Fruit fly (Drosophila melanogaster) whole organism, embryonic: ENCODE data around the gene tay.

Experiments used
- BEAF-32 ChIP-seq: fragments of 200-800 bp; sonication (Bioruptor generic); optimal IDR thresholded peaks from 3 replicates; lab custom pipeline; 2017; ENCODE audit warnings: missing biosample characterization, missing genetic modification characterization, mild to moderate bottlenecking, moderate library complexity, missing genetic modification reagents
- Bgb ChIP-seq: fragments of 200-800 bp; sonication (Bioruptor generic); IDR thresholded peaks from 2 replicates; pipeline ENCODE4 v1.3.6; 2022; ENCODE audit warnings: missing biosample characterization, missing genetic modification characterization; ENCODE audit not compliant: partially characterized antibody
- CG11695 ChIP-seq: fragments of 200-800 bp; sonication (Bioruptor generic); IDR thresholded peaks from 3 replicates; pipeline ENCODE4 v1.3.6; 2022; ENCODE audit warnings: missing biosample characterization, missing genetic modification characterization
- CG12391 ChIP-seq: fragments of 200-800 bp; sonication (Bioruptor generic); optimal IDR thresholded peaks from 3 replicates; lab custom pipeline; 2018; ENCODE audit warnings: missing biosample characterization, mild to moderate bottlenecking, missing genetic modification characterization, moderate library complexity
- CG12659 ChIP-seq: fragments of 200-800 bp; sonication (Bioruptor generic); optimal IDR thresholded peaks from 3 replicates; lab custom pipeline; 2017; ENCODE audit warnings: mild to moderate bottlenecking, missing biosample characterization, missing genetic modification reagents, missing genetic modification characterization
- CG12942 ChIP-seq: fragments of 200-800 bp; sonication (Bioruptor generic); optimal IDR thresholded peaks from 3 replicates; lab custom pipeline; 2016; ENCODE audit warnings: missing biosample characterization, missing genetic modification characterization
- CG13624 ChIP-seq: fragments of 200-800 bp; sonication (Bioruptor generic); optimal IDR thresholded peaks from 2 replicates; lab custom pipeline; 2016; ENCODE audit warnings: missing biosample characterization, missing genetic modification characterization
- CG14860 ChIP-seq: fragments of 200-800 bp; sonication (Bioruptor generic); IDR thresholded peaks from 3 replicates; pipeline ENCODE4 v1.3.6; 2022; ENCODE audit warnings: missing biosample characterization, missing genetic modification characterization; ENCODE audit not compliant: partially characterized antibody
- CG1603 ChIP-seq: fragments of 200-800 bp; sonication (Bioruptor generic); optimal IDR thresholded peaks from 2 replicates; lab custom pipeline; 2019; ENCODE audit warnings: missing biosample characterization, mild to moderate bottlenecking, missing genetic modification characterization, moderate library complexity
- CG18764 ChIP-seq: fragments of 200-800 bp; sonication (Bioruptor generic); optimal IDR thresholded peaks from 3 replicates; lab custom pipeline; 2016; ENCODE audit warnings: missing biosample characterization, missing genetic modification characterization
- CG2116 ChIP-seq: fragments of 200-800 bp; sonication (Bioruptor generic); optimal IDR thresholded peaks from 3 replicates; lab custom pipeline; 2018; ENCODE audit warnings: missing biosample characterization, mild to moderate bottlenecking, missing genetic modification characterization
- CG2120 ChIP-seq: fragments of 200-800 bp; sonication (Bioruptor generic); optimal IDR thresholded peaks from 3 replicates; lab custom pipeline; 2016; ENCODE audit warnings: missing biosample characterization, missing genetic modification characterization
- CG30020 ChIP-seq: fragments of 200-800 bp; optimal IDR thresholded peaks from 2 replicates; lab custom pipeline; 2019; ENCODE audit warnings: missing biosample characterization, mild to moderate bottlenecking, missing genetic modification characterization, moderate library complexity
- CG33213 ChIP-seq: fragments of 200-800 bp; sonication (Bioruptor generic); optimal IDR thresholded peaks from 3 replicates; lab custom pipeline; 2016; ENCODE audit warnings: missing biosample characterization, missing genetic modification characterization
- CG34376 ChIP-seq: fragments of 200-800 bp; sonication (Bioruptor generic); optimal IDR thresholded peaks from 2 replicates; lab custom pipeline; 2018; ENCODE audit warnings: missing biosample characterization, mild to moderate bottlenecking, missing genetic modification characterization
- CG4617 ChIP-seq: fragments of 200-800 bp; sonication (Bioruptor generic); optimal IDR thresholded peaks from 3 replicates; lab custom pipeline; 2016; ENCODE audit warnings: missing biosample characterization, missing genetic modification characterization, borderline replicate concordance
- CG5953 ChIP-seq: fragments of 200-800 bp; sonication (Bioruptor generic); IDR thresholded peaks from 2 replicates; pipeline ENCODE4 v1.3.6; 2022; ENCODE audit warnings: missing biosample characterization, missing genetic modification characterization
- CG7357 ChIP-seq: fragments of 200-800 bp; sonication (Bioruptor generic); IDR thresholded peaks from 3 replicates; pipeline ENCODE4 v1.3.6; 2022; ENCODE audit warnings: missing biosample characterization, missing genetic modification characterization
- CG8924 ChIP-seq: fragments of 200-800 bp; optimal IDR thresholded peaks from 3 replicates; lab custom pipeline; 2019; ENCODE audit warnings: missing biosample characterization, mild to moderate bottlenecking, missing genetic modification characterization, moderate library complexity
- CG9727 ChIP-seq: fragments of 200-800 bp; sonication (Bioruptor generic); optimal IDR thresholded peaks from 3 replicates; lab custom pipeline; 2017; ENCODE audit warnings: missing biosample characterization, mild to moderate bottlenecking, missing genetic modification characterization
- Dll ChIP-seq: fragments of 200-800 bp; sonication (Bioruptor generic); IDR thresholded peaks from 4 replicates; pipeline ENCODE4 v1.3.6; 2022; ENCODE audit warnings: missing biosample characterization, missing genetic modification characterization; ENCODE audit not compliant: partially characterized antibody
- Doc3 ChIP-seq: fragments of 200-800 bp; sonication (Bioruptor generic); IDR thresholded peaks from 3 replicates; pipeline ENCODE4 v1.3.6; 2022; ENCODE audit warnings: missing biosample characterization, missing genetic modification characterization; ENCODE audit not compliant: partially characterized antibody
- Dp ChIP-seq: fragments of 200-800 bp; sonication (Bioruptor generic); optimal IDR thresholded peaks from 2 replicates; lab custom pipeline; 2018; ENCODE audit warnings: missing biosample characterization, mild to moderate bottlenecking, missing genetic modification characterization, moderate library complexity
- Dref ChIP-seq: fragments of 200-800 bp; sonication (Bioruptor generic); IDR thresholded peaks from 2 replicates; pipeline ENCODE4 v1.3.6; 2022; ENCODE audit warnings: missing biosample characterization, missing genetic modification characterization
- E2f2 ChIP-seq: fragments of 200-800 bp; sonication (Bioruptor generic); IDR thresholded peaks from 2 replicates; pipeline ENCODE4 v1.3.6; 2022; ENCODE audit warnings: missing biosample characterization, missing genetic modification characterization
- HLH3B ChIP-seq: fragments of 200-800 bp; sonication (Bioruptor generic); IDR thresholded peaks from 2 replicates; pipeline ENCODE4 v1.3.6; 2022; ENCODE audit warnings: missing biosample characterization, missing genetic modification characterization
- HLH4C ChIP-seq: fragments of 200-800 bp; sonication (Bioruptor generic); IDR thresholded peaks from 3 replicates; pipeline ENCODE4 v1.3.6; 2022; ENCODE audit warnings: missing biosample characterization, missing genetic modification characterization; ENCODE audit not compliant: partially characterized antibody
- Lpt ChIP-seq: fragments of >200 bp; optimal IDR thresholded peaks from 2 replicates; lab custom pipeline; 2018; ENCODE audit warnings: missing biosample characterization, missing genetic modification characterization
- Med ChIP-seq: fragments of 200-800 bp; sonication (Bioruptor generic); peaks from one replicate; lab custom pipeline; 2016; ENCODE audit warnings: missing biosample characterization, missing genetic modification characterization, mild to moderate bottlenecking, inconsistent platforms, moderate library complexity
- Myb ChIP-seq: fragments of 200-800 bp; sonication (Bioruptor generic); optimal IDR thresholded peaks from 2 replicates; lab custom pipeline; 2016; ENCODE audit warnings: missing biosample characterization, missing genetic modification characterization
- Sin3A ChIP-seq: fragments of >200 bp; optimal IDR thresholded peaks from 2 replicates; lab custom pipeline; 2018
- Sry-δ ChIP-seq: fragments of 200-800 bp; sonication (Bioruptor generic); optimal IDR thresholded peaks from 2 replicates; lab custom pipeline; 2016; ENCODE audit warnings: missing biosample characterization, missing genetic modification characterization
- ato ChIP-seq: fragments of 200-800 bp; sonication (Bioruptor generic); IDR thresholded peaks from 2 replicates; pipeline ENCODE4 v1.3.6; 2022; ENCODE audit warnings: missing biosample characterization, missing genetic modification characterization; ENCODE audit not compliant: partially characterized antibody
- crp ChIP-seq, 2 experiments: fragments of 200-800 bp; sonication (Bioruptor generic); optimal IDR thresholded peaks; 2 replicates in 1 of 2; 3 replicates in 1 of 2; lab custom pipeline; 2017; ENCODE audit warnings: missing biosample characterization in 2 of 2, missing genetic modification characterization in 2 of 2, mild to moderate bottlenecking in 1 of 2, moderate library complexity in 1 of 2
- dm ChIP-seq: fragments of 200-800 bp; sonication (Bioruptor generic); optimal IDR thresholded peaks from 3 replicates; lab custom pipeline; 2016; ENCODE audit warnings: missing biosample characterization, missing genetic modification characterization
- ems ChIP-seq: fragments of 200-800 bp; sonication (Bioruptor generic); optimal IDR thresholded peaks from 3 replicates; lab custom pipeline; 2016; ENCODE audit warnings: missing biosample characterization, missing genetic modification characterization
- fru ChIP-seq: fragments of >200 bp; optimal IDR thresholded peaks from 2 replicates; lab custom pipeline; 2017
- gcm2 ChIP-seq: fragments of 200-800 bp; sonication (Bioruptor generic); optimal IDR thresholded peaks from 2 replicates; lab custom pipeline; 2016; ENCODE audit warnings: missing biosample characterization, missing genetic modification characterization
- hb ChIP-seq: fragments of 200-800 bp; sonication (Bioruptor generic); IDR thresholded peaks from 3 replicates; pipeline ENCODE4 v1.3.6; 2022; ENCODE audit warnings: missing biosample characterization, missing genetic modification characterization; ENCODE audit not compliant: partially characterized antibody
- hbn ChIP-seq: fragments of 200-800 bp; sonication (Bioruptor generic); IDR thresholded peaks from 2 replicates; pipeline ENCODE4 v1.3.6; 2022; ENCODE audit warnings: missing biosample characterization, missing genetic modification characterization; ENCODE audit not compliant: partially characterized antibody
- mld ChIP-seq: fragments of 200-800 bp; sonication (Bioruptor generic); IDR thresholded peaks from 3 replicates; pipeline ENCODE4 v1.3.6; 2022; ENCODE audit warnings: missing biosample characterization, missing genetic modification characterization; ENCODE audit not compliant: partially characterized antibody
- nerfin-2 ChIP-seq: fragments of 200-800 bp; sonication (Bioruptor generic); IDR thresholded peaks from 2 replicates; pipeline ENCODE4 v1.3.6; 2022; ENCODE audit warnings: missing biosample characterization, missing genetic modification characterization; ENCODE audit not compliant: partially characterized antibody
- nmo ChIP-seq: fragments of 200-800 bp; sonication (Bioruptor generic); optimal IDR thresholded peaks from 2 replicates; lab custom pipeline; 2018; ENCODE audit warnings: missing biosample characterization, mild to moderate bottlenecking, missing genetic modification characterization, moderate library complexity
- odd ChIP-seq: fragments of 200-800 bp; sonication (Bioruptor generic); optimal IDR thresholded peaks from 2 replicates; lab custom pipeline; 2017; ENCODE audit warnings: missing biosample characterization, mild to moderate bottlenecking, missing genetic modification characterization
- pho ChIP-seq: fragments of 200-800 bp; sonication (Bioruptor generic); optimal IDR thresholded peaks from 2 replicates; lab custom pipeline; 2016; ENCODE audit warnings: missing biosample characterization, missing genetic modification characterization
- pzg ChIP-seq: fragments of 200-800 bp; sonication (Bioruptor generic); optimal IDR thresholded peaks from 3 replicates; lab custom pipeline; 2018; ENCODE audit warnings: missing biosample characterization, mild to moderate bottlenecking, missing genetic modification characterization, moderate library complexity
- sna ChIP-seq: fragments of 200-800 bp; sonication (Bioruptor generic); IDR thresholded peaks from 2 replicates; pipeline ENCODE4 v1.3.6; 2022; ENCODE audit warnings: missing biosample characterization, missing genetic modification characterization; ENCODE audit not compliant: partially characterized antibody
- stwl ChIP-seq: fragments of 200-800 bp; sonication (Bioruptor generic); optimal IDR thresholded peaks from 3 replicates; lab custom pipeline; 2018; ENCODE audit warnings: missing biosample characterization, mild to moderate bottlenecking, missing genetic modification characterization, moderate library complexity
- tna ChIP-seq: fragments of 200-800 bp; sonication (Bioruptor generic); IDR thresholded peaks from 2 replicates; pipeline ENCODE4 v1.3.6; 2022; ENCODE audit warnings: missing biosample characterization, missing genetic modification characterization; ENCODE audit not compliant: partially characterized antibody
- vnd ChIP-seq: fragments of 200-800 bp; sonication (Bioruptor generic); IDR thresholded peaks from 3 replicates; pipeline ENCODE4 v1.3.6; 2022; ENCODE audit warnings: missing biosample characterization, missing genetic modification characterization; ENCODE audit not compliant: partially characterized antibody

The tay gene

DNA sequence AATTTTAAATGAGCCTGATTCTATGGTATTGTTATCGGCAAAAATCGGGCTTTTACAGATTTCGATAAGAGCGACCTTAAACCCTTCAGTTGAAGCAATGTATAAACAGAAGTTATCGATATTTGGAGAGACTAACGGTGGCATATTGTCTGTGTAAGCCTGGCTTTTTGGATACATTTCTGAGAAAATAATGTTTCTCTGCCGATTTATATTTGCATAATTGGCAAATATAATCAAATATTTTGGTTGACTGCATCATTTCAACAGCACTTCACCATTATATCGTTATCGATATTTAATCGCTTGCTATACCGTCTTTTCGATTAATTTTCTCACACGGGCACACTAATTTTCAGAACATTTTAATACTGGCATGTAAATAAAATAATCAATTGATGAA is 17.3 kb downstream of the tay start, which contains the start of gene CG16952 (continued):
- TF ChIP-seq ems (GFP tag; lab: Kevin White, UChicago) (no peak), ato (peak; percentile 91), odd (GFP tag; lab: Kevin White, UChicago) (no peak), Dp (GFP tag; lab: Kevin White, UChicago) (peak; percentile 56), CG11695 (no peak), Sin3A (lab: Kevin White, UChicago) (peak; percentile 23), dm (GFP tag; lab: Kevin White, UChicago) (no peak), gcm2 (no peak), tna (GFP tag; lab: Robert Waterston, UW) (peak; percentile 93), HLH4C (GFP tag; lab: Robert Waterston, UW) (peak; percentile 96), nerfin-2 (GFP tag; lab: Robert Waterston, UW) (peak; percentile 95), Dref (peak; percentile 69), CG13624 (GFP tag; lab: Kevin White, UChicago) (peak; percentile 18), CG30020 (tag; lab: Kevin White, UChicago) (peak; percentile 92), CG2116 (GFP tag; lab: Kevin White, UChicago) (peak; percentile 96), Lpt (no peak), Doc3 (GFP tag; lab: Robert Waterston, UW) (peak; percentile 88), CG12659 (GFP tag; lab: Kevin White, UChicago) (peak; percentile 57), stwl (tag; lab: Kevin White, UChicago) (peak; percentile 76), CG5953 (GFP tag; lab: Robert Waterston, UW) (no peak), BEAF-32 (GFP tag; lab: Kevin White, UChicago) (peak; percentile 91), crp (GFP tag; optimal IDR thresholded peaks at IDR 0.05; lab: Kevin White, UChicago) (peak in 1 of 2 experiments; percentile 41), CG34376 (GFP tag; lab: Kevin White, UChicago) (peak; percentile 10), hb (GFP tag; lab: Robert Waterston, UW) (peak; percentile 92), E2f2 (GFP tag; lab: Robert Waterston, UW) (peak; percentile 65), CG2120 (peak; percentile 12), vnd (GFP tag; lab: Robert Waterston, UW) (peak; percentile 92), CG33213 (GFP tag; lab: Kevin White, UChicago) (peak; percentile 3), Bgb (GFP tag; lab: Robert Waterston, UW) (peak; percentile 83), CG7357 (GFP tag; lab: Robert Waterston, UW) (peak; percentile 64), CG12942 (no peak), sna (GFP tag; lab: Robert Waterston, UW) (peak; percentile 91), CG4617 (GFP tag; lab: Kevin White, UChicago) (peak; percentile 26), Med (GFP tag; lab: Kevin White, UChicago) (peak; percentile 66), Myb (GFP tag; lab: Kevin White, UChicago) (peak; percentile 51), CG9727 (GFP tag; lab: Kevin White, UChicago) (peak; percentile 12), nmo (GFP tag; lab: Kevin White, UChicago) (peak; percentile 61), HLH3B (GFP tag; lab: Robert Waterston, UW) (no peak), CG1603 (peak; percentile 58), mld (GFP tag; lab: Robert Waterston, UW) (peak; percentile 62; the same call in 1 of the 3 replicates), CG8924 (peak; percentile 30), fru (no peak), Dll (GFP tag; lab: Robert Waterston, UW) (peak; percentile 94), hbn (GFP tag; lab: Robert Waterston, UW) (peak; percentile 83), CG12391 (tag; lab: Kevin White, UChicago) (peak; percentile 6), pzg (GFP tag; lab: Kevin White, UChicago) (peak; percentile 66), CG14860 (GFP tag; lab: Robert Waterston, UW) (peak; percentile 93), CG18764 (no peak), Sry-δ (peak; percentile 83), pho (peak; percentile 27)
